Fruit fly (Drosophila melanogaster) whole organism, embryonic: ENCODE data around the gene Wee1.

Source experiments
- Abd-B ChIP-seq: fragments of 200-800 bp; sonication (Bioruptor generic); optimal IDR thresholded peaks from 2 replicates; lab custom pipeline; 2018; ENCODE audit warnings: missing biosample characterization, mild to moderate bottlenecking, missing genetic modification characterization, moderate library complexity
- Bdp1 ChIP-seq: fragments of 200-800 bp; sonication (Bioruptor generic); optimal IDR thresholded peaks from 3 replicates; lab custom pipeline; 2016; ENCODE audit warnings: missing biosample characterization, missing genetic modification characterization
- Blimp-1 ChIP-seq: fragments of 200-800 bp; sonication (Bioruptor generic); optimal IDR thresholded peaks from 3 replicates; lab custom pipeline; 2018; ENCODE audit warnings: missing biosample characterization, missing genetic modification characterization, mild to moderate bottlenecking, moderate library complexity, missing genetic modification reagents
- CG10147 ChIP-seq: fragments of 200-800 bp; sonication (Bioruptor generic); optimal IDR thresholded peaks from 2 replicates; lab custom pipeline; 2019; ENCODE audit warnings: missing biosample characterization, mild to moderate bottlenecking, missing genetic modification characterization, moderate library complexity
- CG10366 ChIP-seq: fragments of 200-800 bp; sonication (Bioruptor generic); IDR thresholded peaks from 2 replicates; pipeline ENCODE4 v1.3.6; 2022; ENCODE audit warnings: missing biosample characterization, missing genetic modification characterization
- CG10959 ChIP-seq: fragments of 200-800 bp; sonication (Bioruptor generic); IDR thresholded peaks from 2 replicates; pipeline ENCODE4 v1.3.6; 2022; ENCODE audit warnings: missing biosample characterization, missing genetic modification characterization
- CG12391 ChIP-seq: fragments of 200-800 bp; sonication (Bioruptor generic); optimal IDR thresholded peaks from 3 replicates; lab custom pipeline; 2018; ENCODE audit warnings: missing biosample characterization, mild to moderate bottlenecking, missing genetic modification characterization, moderate library complexity
- CG12769 ChIP-seq: fragments of 200-800 bp; sonication (Bioruptor generic); optimal IDR thresholded peaks from 2 replicates; lab custom pipeline; 2019; ENCODE audit warnings: missing biosample characterization, mild to moderate bottlenecking, missing genetic modification characterization, moderate library complexity
- CG12942 ChIP-seq: fragments of 200-800 bp; sonication (Bioruptor generic); optimal IDR thresholded peaks from 3 replicates; lab custom pipeline; 2016; ENCODE audit warnings: missing biosample characterization, missing genetic modification characterization
- CG13287 ChIP-seq: fragments of 200-800 bp; sonication (Bioruptor generic); IDR thresholded peaks from 2 replicates; pipeline ENCODE4 v1.3.6; 2022; ENCODE audit warnings: missing biosample characterization, missing genetic modification characterization; ENCODE audit not compliant: partially characterized antibody
- CG13296 ChIP-seq: fragments of 200-800 bp; sonication (Bioruptor generic); optimal IDR thresholded peaks from 3 replicates; lab custom pipeline; 2018; ENCODE audit warnings: missing biosample characterization, mild to moderate bottlenecking, missing genetic modification characterization
- CG13424 ChIP-seq: fragments of 200-800 bp; sonication (Bioruptor generic); optimal IDR thresholded peaks from 2 replicates; lab custom pipeline; 2019; ENCODE audit warnings: missing biosample characterization, mild to moderate bottlenecking, missing genetic modification characterization, moderate library complexity
- CG15696 ChIP-seq: fragments of 200-800 bp; sonication (Bioruptor generic); optimal IDR thresholded peaks from 2 replicates; lab custom pipeline; 2019; ENCODE audit warnings: missing biosample characterization, mild to moderate bottlenecking, missing genetic modification characterization, moderate library complexity
- CG17186 ChIP-seq: fragments of 200-800 bp; sonication (Bioruptor generic); optimal IDR thresholded peaks from 3 replicates; lab custom pipeline; 2017; ENCODE audit warnings: missing biosample characterization, missing genetic modification reagents, missing genetic modification characterization
- CG17328 ChIP-seq: fragments of 200-800 bp; sonication (Bioruptor generic); IDR thresholded peaks from 2 replicates; pipeline ENCODE4 v1.3.6; 2022; ENCODE audit warnings: missing biosample characterization, missing genetic modification characterization
- CG17359 ChIP-seq: fragments of 200-800 bp; sonication (Bioruptor generic); optimal IDR thresholded peaks from 3 replicates; lab custom pipeline; 2018; ENCODE audit warnings: missing biosample characterization, mild to moderate bottlenecking, missing genetic modification characterization, moderate library complexity
- CG17912 ChIP-seq: fragments of 200-800 bp; sonication (Bioruptor generic); optimal IDR thresholded peaks from 2 replicates; lab custom pipeline; 2018; ENCODE audit warnings: missing biosample characterization, mild to moderate bottlenecking, missing genetic modification characterization
- CG18476 ChIP-seq: fragments of 200-800 bp; sonication (Bioruptor generic); optimal IDR thresholded peaks from 2 replicates; lab custom pipeline; 2016; ENCODE audit warnings: missing biosample characterization, mild to moderate bottlenecking, missing genetic modification characterization
- CG2199 ChIP-seq: fragments of 200-800 bp; sonication (Bioruptor generic); IDR thresholded peaks from 3 replicates; pipeline ENCODE4 v1.3.6; 2022; ENCODE audit warnings: missing biosample characterization, missing genetic modification characterization
- CG3065 ChIP-seq: fragments of 200-800 bp; sonication (Bioruptor generic); optimal IDR thresholded peaks from 2 replicates; lab custom pipeline; 2016; ENCODE audit warnings: missing biosample characterization, missing genetic modification characterization
- CG5953 ChIP-seq: fragments of 200-800 bp; sonication (Bioruptor generic); IDR thresholded peaks from 2 replicates; pipeline ENCODE4 v1.3.6; 2022; ENCODE audit warnings: missing biosample characterization, missing genetic modification characterization
- CG7556 ChIP-seq: fragments of 200-800 bp; sonication (Bioruptor generic); optimal IDR thresholded peaks from 2 replicates; lab custom pipeline; 2017; ENCODE audit warnings: missing biosample characterization, mild to moderate bottlenecking, missing genetic modification characterization
- CTCF ChIP-seq: fragments of 200-800 bp; sonication (Bioruptor generic); optimal IDR thresholded peaks from 2 replicates; lab custom pipeline; 2017; ENCODE audit warnings: missing biosample characterization, mild to moderate bottlenecking, missing genetic modification characterization, moderate library complexity
- Dp ChIP-seq: fragments of 200-800 bp; sonication (Bioruptor generic); optimal IDR thresholded peaks from 2 replicates; lab custom pipeline; 2018; ENCODE audit warnings: missing biosample characterization, mild to moderate bottlenecking, missing genetic modification characterization, moderate library complexity
- ERR ChIP-seq: fragments of 200-800 bp; sonication (Bioruptor generic); optimal IDR thresholded peaks from 2 replicates; lab custom pipeline; 2016; ENCODE audit warnings: missing biosample characterization, missing genetic modification characterization
- Fer2 ChIP-seq: fragments of 200-800 bp; sonication (Bioruptor generic); optimal IDR thresholded peaks from 2 replicates; lab custom pipeline; 2018; ENCODE audit warnings: missing biosample characterization, mild to moderate bottlenecking, missing genetic modification characterization, moderate library complexity
- Gsc ChIP-seq: fragments of 200-800 bp; sonication (Bioruptor generic); IDR thresholded peaks from 2 replicates; pipeline ENCODE4 v1.3.6; 2022; ENCODE audit warnings: missing biosample characterization, missing genetic modification characterization
- Hmx ChIP-seq: fragments of 200-800 bp; sonication (Bioruptor generic); optimal IDR thresholded peaks from 2 replicates; lab custom pipeline; 2016; ENCODE audit warnings: missing biosample characterization, missing genetic modification characterization
- MESR4 ChIP-seq: fragments of 200-800 bp; sonication (Bioruptor generic); optimal IDR thresholded peaks from 2 replicates; lab custom pipeline; 2018; ENCODE audit warnings: missing biosample characterization, mild to moderate bottlenecking, missing genetic modification characterization, moderate library complexity
- MTF-1 ChIP-seq: fragments of 200-800 bp; sonication (Bioruptor generic); optimal IDR thresholded peaks from 2 replicates; lab custom pipeline; 2018; ENCODE audit warnings: missing biosample characterization, mild to moderate bottlenecking, missing genetic modification characterization, borderline replicate concordance
- Mad ChIP-seq: fragments of 200-800 bp; sonication (Bioruptor generic); optimal IDR thresholded peaks from 2 replicates; lab custom pipeline; 2016; ENCODE audit warnings: missing biosample characterization, missing genetic modification characterization
- Sry-δ ChIP-seq: fragments of 200-800 bp; sonication (Bioruptor generic); optimal IDR thresholded peaks from 2 replicates; lab custom pipeline; 2016; ENCODE audit warnings: missing biosample characterization, missing genetic modification characterization
- Taf1 ChIP-seq: fragments of 200-800 bp; sonication (Bioruptor generic); IDR thresholded peaks from 2 replicates; pipeline ENCODE4 v1.3.6; 2022; ENCODE audit warnings: missing biosample characterization, missing genetic modification characterization
- ato ChIP-seq: fragments of 200-800 bp; sonication (Bioruptor generic); IDR thresholded peaks from 2 replicates; pipeline ENCODE4 v1.3.6; 2022; ENCODE audit warnings: missing biosample characterization, missing genetic modification characterization; ENCODE audit not compliant: partially characterized antibody
- cato ChIP-seq: fragments of 200-800 bp; sonication (Bioruptor generic); optimal IDR thresholded peaks from 2 replicates; lab custom pipeline; 2016; ENCODE audit warnings: missing biosample characterization, missing genetic modification characterization, borderline replicate concordance
- dan ChIP-seq: fragments of 200-800 bp; sonication (Bioruptor generic); IDR thresholded peaks from 2 replicates; pipeline ENCODE4 v1.3.6; 2022; ENCODE audit warnings: missing biosample characterization, missing genetic modification characterization
- dimm ChIP-seq: fragments of 200-800 bp; sonication (Bioruptor generic); IDR thresholded peaks from 2 replicates; pipeline ENCODE4 v1.3.6; 2022; ENCODE audit warnings: missing biosample characterization, missing genetic modification characterization
- emc ChIP-seq: fragments of 200-800 bp; sonication (Bioruptor generic); optimal IDR thresholded peaks from 2 replicates; lab custom pipeline; 2016; ENCODE audit warnings: missing biosample characterization, missing genetic modification characterization
- eve ChIP-seq, 2 experiments: fragments of >200 bp; optimal IDR thresholded peaks; 2 replicates each; lab custom pipeline; 2017; ENCODE audit warnings: missing biosample characterization in 2 of 2, missing genetic modification characterization in 2 of 2
- exex ChIP-seq: fragments of 200-800 bp; sonication (Bioruptor generic); optimal IDR thresholded peaks from 4 replicates; lab custom pipeline; 2018; ENCODE audit warnings: missing biosample characterization, mild to moderate bottlenecking, missing genetic modification characterization, moderate library complexity
- gem ChIP-seq: fragments of 200-800 bp; sonication (Bioruptor generic); optimal IDR thresholded peaks from 2 replicates; lab custom pipeline; 2019; ENCODE audit warnings: missing biosample characterization, mild to moderate bottlenecking, missing genetic modification characterization, moderate library complexity
- grn ChIP-seq: fragments of 200-800 bp; sonication (Bioruptor generic); optimal IDR thresholded peaks from 3 replicates; lab custom pipeline; 2017; ENCODE audit warnings: missing biosample characterization, missing genetic modification characterization
- gt ChIP-seq: fragments of 200-800 bp; sonication (Bioruptor generic); IDR thresholded peaks from 2 replicates; pipeline ENCODE4 v1.3.6; 2022; ENCODE audit warnings: missing biosample characterization, missing genetic modification characterization
- kah ChIP-seq: fragments of 200-800 bp; sonication (Bioruptor generic); optimal IDR thresholded peaks from 2 replicates; lab custom pipeline; 2018; ENCODE audit warnings: missing biosample characterization, mild to moderate bottlenecking, missing genetic modification characterization
- lab ChIP-seq: fragments of 200-800 bp; sonication (Bioruptor generic); optimal IDR thresholded peaks from 3 replicates; lab custom pipeline; 2017; ENCODE audit warnings: missing biosample characterization, missing genetic modification characterization, mild to moderate bottlenecking, moderate library complexity, missing genetic modification reagents
- sima ChIP-seq: fragments of 200-800 bp; sonication (Bioruptor generic); optimal IDR thresholded peaks from 2 replicates; lab custom pipeline; 2016; ENCODE audit warnings: missing biosample characterization, missing genetic modification characterization
- ssp ChIP-seq: fragments of 200-800 bp; sonication (Bioruptor generic); IDR thresholded peaks from 2 replicates; pipeline ENCODE4 v1.3.6; 2022; ENCODE audit warnings: missing biosample characterization, missing genetic modification characterization
- tio ChIP-seq: fragments of 200-800 bp; sonication (Bioruptor generic); optimal IDR thresholded peaks from 2 replicates; lab custom pipeline; 2017; ENCODE audit warnings: missing biosample characterization, missing genetic modification characterization, inconsistent platforms
- zfh1 ChIP-seq: fragments of 200-800 bp; sonication (Bioruptor generic); IDR thresholded peaks from 3 replicates; pipeline ENCODE4 v1.3.6; 2022; ENCODE audit warnings: missing biosample characterization, missing genetic modification characterization

Gene Wee1

DNA sequence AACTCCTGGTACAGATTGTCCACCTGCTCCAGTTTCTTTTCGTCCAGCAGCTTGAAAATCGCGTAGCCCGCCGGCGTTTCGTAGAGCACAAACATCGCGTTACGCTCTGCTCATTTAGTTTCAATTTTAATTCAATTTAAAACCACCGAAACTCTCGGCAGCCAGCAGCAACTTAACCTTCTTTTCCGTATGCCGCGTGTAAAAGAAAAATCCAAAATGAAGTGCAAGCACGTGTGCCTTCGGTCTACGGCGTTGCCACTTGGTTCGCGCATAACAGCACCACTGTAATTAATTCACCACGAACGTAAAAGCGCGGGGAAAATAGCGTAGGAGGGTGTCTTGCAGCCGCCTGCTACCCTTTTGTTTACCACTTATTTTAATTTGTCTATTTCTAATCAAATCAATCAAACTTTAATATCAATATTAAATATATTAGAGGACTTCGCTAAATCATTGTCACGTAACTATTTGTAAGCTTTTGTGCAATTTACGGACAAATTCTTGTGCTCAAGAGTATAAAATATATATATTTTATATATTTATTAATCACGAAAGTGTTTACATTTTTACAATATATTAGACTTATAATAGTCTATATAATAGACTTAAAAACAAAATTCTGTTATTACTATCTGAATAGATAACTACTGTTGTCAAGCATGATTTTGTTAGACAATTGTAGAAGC lies 4.7 kb upstream of the Wee1 start, which contains the start of gene nop5 (continued):
- peak; percentile 47 for TF ChIP-seq exex (tag; lab: Kevin White, UChicago)
- no peak for TF ChIP-seq Sry-δ (GFP tag; lab: Kevin White, UChicago)
- peak; percentile 40 for TF ChIP-seq Fer2 (tag; lab: Kevin White, UChicago)
- no peak for TF ChIP-seq MTF-1 (GFP tag; lab: Kevin White, UChicago)
- no peak for TF ChIP-seq gt (GFP tag; lab: Robert Waterston, UW)
- TF ChIP-seq dimm (GFP tag; lab: Robert Waterston, UW): no peak
- TF ChIP-seq tio: no peak
- no peak for TF ChIP-seq ERR (GFP tag; lab: Kevin White, UChicago)
- TF ChIP-seq Blimp-1: no peak
- TF ChIP-seq CG2199 (GFP tag; lab: Robert Waterston, UW): no peak
- TF ChIP-seq CG12391 (tag; lab: Kevin White, UChicago): peak; percentile 80
- TF ChIP-seq eve (GFP tag; optimal IDR thresholded peaks at IDR 0.05; lab: Kevin White, UChicago): no peak
- no peak for TF ChIP-seq CG17912 (GFP tag; lab: Kevin White, UChicago)
- peak; percentile 46 for TF ChIP-seq CG17359
- no peak for TF ChIP-seq CG5953 (GFP tag; lab: Robert Waterston, UW)
- TF ChIP-seq gem: peak; percentile 85
- TF ChIP-seq CG10959 (GFP tag; lab: Robert Waterston, UW): no peak
- TF ChIP-seq Abd-B (GFP tag; lab: Kevin White, UChicago): no peak
- no peak for TF ChIP-seq Taf1 (GFP tag; lab: Robert Waterston, UW)
- TF ChIP-seq cato (GFP tag; lab: Kevin White, UChicago): no peak
- no peak for TF ChIP-seq CG3065 (GFP tag; lab: Kevin White, UChicago)
- TF ChIP-seq CG7556 (GFP tag; lab: Kevin White, UChicago): peak; percentile 84
- peak; percentile 10 for TF ChIP-seq Mad (GFP tag; lab: Kevin White, UChicago)
- TF ChIP-seq CG12769 (tag; lab: Kevin White, UChicago): no peak
- TF ChIP-seq CG13424 (tag; lab: Kevin White, UChicago): peak; percentile 85
- TF ChIP-seq CG13296: peak; percentile 81
- TF ChIP-seq CG13287 (GFP tag; lab: Robert Waterston, UW): peak; percentile 30; the same call in 1 of the 2 replicates
- TF ChIP-seq Bdp1 (GFP tag; lab: Kevin White, UChicago): no peak
- TF ChIP-seq CTCF (GFP tag; lab: Kevin White, UChicago): no peak
- peak; percentile 99 for TF ChIP-seq CG17186
- no peak for TF ChIP-seq dan (GFP tag; lab: Robert Waterston, UW)
- no peak for TF ChIP-seq ato (GFP tag; lab: Robert Waterston, UW)
- no peak for TF ChIP-seq ssp
- TF ChIP-seq CG17328 (GFP tag; lab: Robert Waterston, UW): 0 out of 2 replicates have a peak, but pooled peaks have one; percentile 4

DNA sequence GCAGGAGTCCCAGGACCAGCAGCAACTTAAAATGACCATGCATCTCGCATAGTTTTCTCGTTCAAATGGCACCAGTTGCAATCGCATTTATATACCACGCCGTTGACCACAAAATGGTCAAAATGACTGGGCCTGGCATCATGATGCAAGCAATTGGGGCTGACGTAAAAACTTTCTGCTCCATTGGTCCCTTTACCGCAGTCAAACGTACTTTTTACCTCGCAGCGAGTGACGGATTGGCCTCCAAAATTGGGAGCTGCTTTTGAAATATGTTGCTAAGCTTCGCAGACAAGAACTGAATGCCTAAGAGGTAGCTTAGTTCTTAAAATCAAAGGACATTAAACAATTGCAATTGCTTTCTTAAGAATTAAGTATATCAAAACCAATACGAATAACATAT lies 2.4 kb upstream of the Wee1 start, which contains the start of gene CG32829:
Gene CG32829 (minus strand): TSS at position 101 of the 400 bp plus-strand sequence.
- no peak for TF ChIP-seq CG10147
- 0 out of 3 replicates have a peak, but pooled peaks have one; percentile 12 for TF ChIP-seq zfh1 (GFP tag; lab: Robert Waterston, UW)

DNA sequence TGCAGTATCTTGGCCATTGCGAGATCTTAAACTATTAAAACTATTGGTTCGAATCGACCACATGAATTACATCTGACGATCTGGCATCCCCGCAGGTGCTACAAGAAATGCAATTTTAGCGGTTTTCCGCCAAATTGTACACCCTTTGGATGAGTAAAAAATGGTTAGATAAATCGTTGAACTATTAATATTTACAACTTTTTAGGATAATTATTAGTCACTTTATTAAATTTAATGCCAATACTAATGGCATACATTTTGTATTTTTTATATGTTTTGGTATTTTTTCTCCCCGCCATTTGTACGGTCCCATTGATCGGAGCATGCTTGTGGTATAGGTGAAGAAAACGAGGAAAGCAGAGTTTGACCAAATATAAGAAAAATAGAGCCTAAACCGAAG lies 6.2 kb downstream of the Wee1 start, which contains the start of the genes Polr1F and Rat1:
Gene Polr1F (minus strand): TSS at position 84 of the 400 bp plus-strand sequence.
Gene Rat1 (plus strand): TSS at position 323 of the 400 bp plus-strand sequence.
- TF ChIP-seq grn (GFP tag; lab: Kevin White, UChicago) (no peak), CG10366 (GFP tag; lab: Robert Waterston, UW) (no peak), Hmx (GFP tag; lab: Kevin White, UChicago) (no peak), Gsc (GFP tag; lab: Robert Waterston, UW) (no peak), kah (GFP tag; lab: Kevin White, UChicago) (no peak), CG12942 (GFP tag; lab: Kevin White, UChicago) (peak; percentile 3), lab (no peak), CG15696 (peak; percentile 23), sima (GFP tag; lab: Kevin White, UChicago) (no peak), MESR4 (GFP tag; lab: Kevin White, UChicago) (peak; percentile 47), CG13424 (tag; lab: Kevin White, UChicago) (peak; percentile 13), CG18476 (GFP tag; lab: Kevin White, UChicago) (peak; percentile 43), Dp (GFP tag; lab: Kevin White, UChicago) (peak; percentile 53), emc (GFP tag; lab: Kevin White, UChicago) (no peak)
